Fruit fly (Drosophila melanogaster) whole organism, embryonic: ENCODE data around the gene CG6739.

Source experiments
- Asciz ChIP-seq: fragments of 200-800 bp; sonication (Bioruptor generic); optimal IDR thresholded peaks from 2 replicates; lab custom pipeline; 2017; ENCODE audit warnings: missing biosample characterization, mild to moderate bottlenecking, missing genetic modification characterization, missing genetic modification reagents
- BEAF-32 ChIP-seq: fragments of 200-800 bp; sonication (Bioruptor generic); optimal IDR thresholded peaks from 3 replicates; lab custom pipeline; 2017; ENCODE audit warnings: missing biosample characterization, missing genetic modification characterization, mild to moderate bottlenecking, moderate library complexity, missing genetic modification reagents
- Bgb ChIP-seq: fragments of 200-800 bp; sonication (Bioruptor generic); IDR thresholded peaks from 2 replicates; pipeline ENCODE4 v1.3.6; 2022; ENCODE audit warnings: missing biosample characterization, missing genetic modification characterization; ENCODE audit not compliant: partially characterized antibody
- CG10979 ChIP-seq: fragments of 200-800 bp; sonication (Bioruptor generic); optimal IDR thresholded peaks from 2 replicates; lab custom pipeline; 2018; ENCODE audit warnings: missing biosample characterization, mild to moderate bottlenecking, missing genetic modification characterization, moderate library complexity
- CG12391 ChIP-seq: fragments of 200-800 bp; sonication (Bioruptor generic); optimal IDR thresholded peaks from 3 replicates; lab custom pipeline; 2018; ENCODE audit warnings: missing biosample characterization, mild to moderate bottlenecking, missing genetic modification characterization, moderate library complexity
- CG13123 ChIP-seq: fragments of 200-800 bp; sonication (Bioruptor generic); optimal IDR thresholded peaks from 2 replicates; lab custom pipeline; 2016; ENCODE audit warnings: missing biosample characterization, missing genetic modification characterization
- CG13296 ChIP-seq: fragments of 200-800 bp; sonication (Bioruptor generic); optimal IDR thresholded peaks from 3 replicates; lab custom pipeline; 2018; ENCODE audit warnings: missing biosample characterization, mild to moderate bottlenecking, missing genetic modification characterization
- CG1529 ChIP-seq: fragments of 200-800 bp; sonication (Bioruptor generic); optimal IDR thresholded peaks from 3 replicates; lab custom pipeline; 2018; ENCODE audit warnings: missing biosample characterization, missing genetic modification characterization
- CG15601 ChIP-seq: fragments of 200-800 bp; sonication (Bioruptor generic); optimal IDR thresholded peaks from 3 replicates; lab custom pipeline; 2019; ENCODE audit warnings: missing biosample characterization, mild to moderate bottlenecking, missing genetic modification characterization, moderate library complexity
- CG2678 ChIP-seq: fragments of 200-800 bp; sonication (Bioruptor generic); optimal IDR thresholded peaks from 3 replicates; lab custom pipeline; 2019; ENCODE audit warnings: missing biosample characterization, mild to moderate bottlenecking, missing genetic modification characterization, moderate library complexity
- CG30020 ChIP-seq: fragments of 200-800 bp; optimal IDR thresholded peaks from 2 replicates; lab custom pipeline; 2019; ENCODE audit warnings: missing biosample characterization, mild to moderate bottlenecking, missing genetic modification characterization, moderate library complexity
- CG3163 ChIP-seq: fragments of 200-800 bp; sonication (Bioruptor generic); optimal IDR thresholded peaks from 3 replicates; lab custom pipeline; 2016; ENCODE audit warnings: missing biosample characterization, missing genetic modification characterization
- CG34224 ChIP-seq: fragments of 200-800 bp; sonication (Bioruptor generic); IDR thresholded peaks from 3 replicates; pipeline ENCODE4 v1.3.6; 2022; ENCODE audit warnings: missing biosample characterization, missing genetic modification characterization; ENCODE audit not compliant: partially characterized antibody
- CG4328 ChIP-seq: fragments of 200-800 bp; sonication (Bioruptor generic); optimal IDR thresholded peaks from 3 replicates; lab custom pipeline; 2017; ENCODE audit warnings: missing biosample characterization, missing genetic modification reagents, missing genetic modification characterization
- CG6683 ChIP-seq: fragments of 200-800 bp; sonication (Bioruptor generic); optimal IDR thresholded peaks from 2 replicates; lab custom pipeline; 2017; ENCODE audit warnings: missing biosample characterization, mild to moderate bottlenecking, missing genetic modification characterization, missing genetic modification reagents
- CG7271 ChIP-seq: fragments of 200-800 bp; sonication (Bioruptor generic); optimal IDR thresholded peaks from 2 replicates; lab custom pipeline; 2018; ENCODE audit warnings: missing biosample characterization, mild to moderate bottlenecking, missing genetic modification characterization, moderate library complexity
- CG7357 ChIP-seq: fragments of 200-800 bp; sonication (Bioruptor generic); IDR thresholded peaks from 3 replicates; pipeline ENCODE4 v1.3.6; 2022; ENCODE audit warnings: missing biosample characterization, missing genetic modification characterization
- CTCF ChIP-seq: fragments of 200-800 bp; sonication (Bioruptor generic); optimal IDR thresholded peaks from 2 replicates; lab custom pipeline; 2017; ENCODE audit warnings: missing biosample characterization, mild to moderate bottlenecking, missing genetic modification characterization, moderate library complexity
- Dek ChIP-seq: fragments of 200-800 bp; sonication (Bioruptor generic); optimal IDR thresholded peaks from 3 replicates; lab custom pipeline; 2019; ENCODE audit warnings: missing biosample characterization, mild to moderate bottlenecking, missing genetic modification characterization, moderate library complexity
- Eip74EF ChIP-seq, 2 experiments: fragments of 200-800 bp in 1 of 2; fragments of >200 bp in 1 of 2; sonication (Bioruptor generic) in 1 of 2; optimal IDR thresholded peaks; 2 replicates each; lab custom pipeline; 2017 to 2019; ENCODE audit warnings: missing biosample characterization in 2 of 2, missing genetic modification characterization in 2 of 2, mild to moderate bottlenecking in 1 of 2, moderate library complexity in 1 of 2
- Fer1 ChIP-seq: fragments of 200-800 bp; sonication (Bioruptor generic); optimal IDR thresholded peaks from 2 replicates; lab custom pipeline; 2017; ENCODE audit warnings: missing biosample characterization, mild to moderate bottlenecking, missing genetic modification characterization
- HLHmδ ChIP-seq: fragments of 200-800 bp; sonication (Bioruptor generic); optimal IDR thresholded peaks from 2 replicates; lab custom pipeline; 2018; ENCODE audit warnings: missing biosample characterization, mild to moderate bottlenecking, missing genetic modification characterization, moderate library complexity
- HmgD ChIP-seq: fragments of 200-800 bp; sonication (Bioruptor generic); optimal IDR thresholded peaks from 3 replicates; lab custom pipeline; 2016; ENCODE audit warnings: missing biosample characterization, missing genetic modification characterization
- Hr78 ChIP-seq, 2 experiments: fragments of 200-800 bp in 1 of 2; fragments of >200 bp in 1 of 2; sonication (Bioruptor generic) in 1 of 2; optimal IDR thresholded peaks; 2 replicates each; lab custom pipeline; 2017 to 2019; ENCODE audit warnings: missing biosample characterization in 2 of 2, missing genetic modification characterization in 2 of 2, mild to moderate bottlenecking in 1 of 2, moderate library complexity in 1 of 2
- Hsf ChIP-seq: fragments of 200-800 bp; sonication (Bioruptor generic); optimal IDR thresholded peaks from 3 replicates; lab custom pipeline; 2016; ENCODE audit warnings: missing biosample characterization, missing genetic modification characterization
- Mad ChIP-seq: fragments of 200-800 bp; sonication (Bioruptor generic); optimal IDR thresholded peaks from 2 replicates; lab custom pipeline; 2016; ENCODE audit warnings: missing biosample characterization, missing genetic modification characterization
- Myb ChIP-seq: fragments of 200-800 bp; sonication (Bioruptor generic); optimal IDR thresholded peaks from 2 replicates; lab custom pipeline; 2016; ENCODE audit warnings: missing biosample characterization, missing genetic modification characterization
- Optix ChIP-seq: fragments of 200-800 bp; sonication (Bioruptor generic); IDR thresholded peaks from 3 replicates; pipeline ENCODE4 v1.3.6; 2022; ENCODE audit warnings: missing biosample characterization, missing genetic modification characterization
- Sin3A ChIP-seq: fragments of >200 bp; optimal IDR thresholded peaks from 2 replicates; lab custom pipeline; 2018
- Trl ChIP-seq, 3 experiments: fragments of >200 bp in 2 of 3; fragments of 200-800 bp in 1 of 3; sonication (Bioruptor generic) in 1 of 3; optimal IDR thresholded peaks; 2 replicates in 1 of 3; 3 replicates in 2 of 3; lab custom pipeline; 2016 to 2017; ENCODE audit warnings: missing biosample characterization in 1 of 3, missing genetic modification characterization in 1 of 3
- abd-A ChIP-seq: fragments of 200-800 bp; sonication (Bioruptor generic); optimal IDR thresholded peaks from 3 replicates; lab custom pipeline; 2019; ENCODE audit warnings: missing biosample characterization, mild to moderate bottlenecking, missing genetic modification characterization, moderate library complexity
- bcd ChIP-seq: fragments of 200-800 bp; sonication (Bioruptor generic); optimal IDR thresholded peaks from 2 replicates; lab custom pipeline; 2017; ENCODE audit warnings: missing biosample characterization, mild to moderate bottlenecking, missing genetic modification characterization
- br ChIP-seq: fragments of >200 bp; optimal IDR thresholded peaks from 2 replicates; lab custom pipeline; 2017
- dmrt11E ChIP-seq: fragments of 200-800 bp; sonication (Bioruptor generic); optimal IDR thresholded peaks from 3 replicates; lab custom pipeline; 2018; ENCODE audit warnings: missing biosample characterization, mild to moderate bottlenecking, missing genetic modification characterization, moderate library complexity
- fd64A ChIP-seq: fragments of 200-800 bp; sonication (Bioruptor generic); optimal IDR thresholded peaks from 3 replicates; lab custom pipeline; 2018; ENCODE audit warnings: missing biosample characterization, mild to moderate bottlenecking, missing genetic modification characterization
- fu2 ChIP-seq: fragments of 200-800 bp; sonication (Bioruptor generic); optimal IDR thresholded peaks from 2 replicates; lab custom pipeline; 2016; ENCODE audit warnings: missing biosample characterization, missing genetic modification characterization
- gem ChIP-seq: fragments of 200-800 bp; sonication (Bioruptor generic); optimal IDR thresholded peaks from 2 replicates; lab custom pipeline; 2019; ENCODE audit warnings: missing biosample characterization, mild to moderate bottlenecking, missing genetic modification characterization, moderate library complexity
- gfzf ChIP-seq: fragments of 200-800 bp; sonication (Bioruptor generic); optimal IDR thresholded peaks from 2 replicates; lab custom pipeline; 2016; ENCODE audit warnings: missing biosample characterization, mild to moderate bottlenecking, missing genetic modification characterization, moderate library complexity
- gsb ChIP-seq: fragments of 200-800 bp; sonication (Bioruptor generic); IDR thresholded peaks from 2 replicates; pipeline ENCODE4 v1.3.6; 2022; ENCODE audit warnings: missing biosample characterization, missing genetic modification characterization
- gsb-n ChIP-seq: fragments of 200-800 bp; sonication (Bioruptor generic); optimal IDR thresholded peaks from 3 replicates; lab custom pipeline; 2018; ENCODE audit warnings: missing biosample characterization, mild to moderate bottlenecking, missing genetic modification characterization
- jigr1 ChIP-seq: fragments of 200-800 bp; sonication (Bioruptor generic); IDR thresholded peaks from 3 replicates; pipeline ENCODE4 v1.3.6; 2022; ENCODE audit warnings: missing biosample characterization, missing genetic modification characterization
- otp ChIP-seq: fragments of 200-800 bp; sonication (Bioruptor generic); IDR thresholded peaks from 3 replicates; pipeline ENCODE4, ENCODE4 v1.3.6; 2022; ENCODE audit warnings: missing biosample characterization, missing genetic modification characterization
- ro ChIP-seq: fragments of 200-800 bp; sonication (Bioruptor generic); IDR thresholded peaks from 2 replicates; pipeline ENCODE4 v1.3.6; 2022; ENCODE audit warnings: missing biosample characterization, missing genetic modification characterization
- stc ChIP-seq: fragments of 200-800 bp; sonication (Bioruptor generic); IDR thresholded peaks from 2 replicates; pipeline ENCODE4 v1.3.6; 2022; ENCODE audit warnings: missing biosample characterization, missing genetic modification characterization
- tin ChIP-seq: fragments of 200-800 bp; sonication (Bioruptor generic); optimal IDR thresholded peaks from 3 replicates; lab custom pipeline; 2016; ENCODE audit warnings: missing biosample characterization, missing genetic modification characterization
- ttk ChIP-seq: fragments of 200-800 bp; sonication (Bioruptor generic); IDR thresholded peaks from 2 replicates; pipeline ENCODE4 v2.1.2; 2022; ENCODE audit warnings: missing biosample characterization, missing genetic modification characterization
- unpg ChIP-seq: fragments of 200-800 bp; sonication (Bioruptor generic); optimal IDR thresholded peaks from 3 replicates; lab custom pipeline; 2018; ENCODE audit warnings: missing biosample characterization, mild to moderate bottlenecking, missing genetic modification characterization, moderate library complexity
- zfh2 ChIP-seq: fragments of 200-800 bp; sonication (Bioruptor generic); optimal IDR thresholded peaks from 2 replicates; lab custom pipeline; 2016; ENCODE audit warnings: missing biosample characterization, missing genetic modification characterization

The CG6739 gene

dm6 chr2L:7628382-7628965 is 20.3 kb downstream of the CG6739 start (continued):
- TF ChIP-seq Myb (GFP tag; lab: Kevin White, UChicago) (no peak), CG34224 (no peak), gsb (GFP tag; lab: Robert Waterston, UW) (no peak), CG7271 (tag; lab: Kevin White, UChicago) (no peak), dmrt11E (tag; lab: Kevin White, UChicago) (peak; percentile 34), Optix (GFP tag; lab: Robert Waterston, UW) (no peak), BEAF-32 (GFP tag; lab: Kevin White, UChicago) (no peak), Eip74EF (GFP tag; optimal IDR thresholded peaks at IDR 0.05; lab: Kevin White, UChicago) (no peak), CG3163 (no peak), ttk (no peak), gfzf (GFP tag; lab: Kevin White, UChicago) (no peak), fd64A (peak; percentile 10), Hr78 (GFP tag; optimal IDR thresholded peaks at IDR 0.05; lab: Kevin White, UChicago) (peak in 1 of 2 experiments; percentile 62), Sin3A (lab: Kevin White, UChicago) (no peak), HLHmδ (GFP tag; lab: Kevin White, UChicago) (no peak), tin (GFP tag; lab: Kevin White, UChicago) (no peak), gsb-n (tag; lab: Kevin White, UChicago) (peak; percentile 21), unpg (GFP tag; lab: Kevin White, UChicago) (peak; percentile 23), br (lab: Kevin White, UChicago) (no peak), Trl (optimal IDR thresholded peaks at IDR 0.05; lab: Kevin White, UChicago) (no peak), Trl (GFP tag; optimal IDR thresholded peaks at IDR 0.05; lab: Kevin White, UChicago) (peak; percentile 24), zfh2 (GFP tag; lab: Kevin White, UChicago) (no peak), ro (GFP tag; lab: Robert Waterston, UW) (no peak), jigr1 (GFP tag; lab: Robert Waterston, UW) (no peak), Fer1 (GFP tag; lab: Kevin White, UChicago) (peak; percentile 28), CG13296 (GFP tag; lab: Kevin White, UChicago) (peak; percentile 19), CG30020 (no peak), CG6683 (GFP tag; lab: Kevin White, UChicago) (peak; percentile 20), CG2678 (tag; lab: Kevin White, UChicago) (peak; percentile 50), fu2 (no peak), CG7357 (GFP tag; lab: Robert Waterston, UW) (no peak), Hsf (GFP tag; lab: Kevin White, UChicago) (no peak), HmgD (GFP tag; lab: Kevin White, UChicago) (no peak), Bgb (no peak), CG10979 (tag; lab: Kevin White, UChicago) (no peak), CG4328 (GFP tag; lab: Kevin White, UChicago) (no peak), Asciz (GFP tag; lab: Kevin White, UChicago) (peak; percentile 38), bcd (GFP tag; lab: Kevin White, UChicago) (no peak), Dek (tag; lab: Kevin White, UChicago) (no peak), CG15601 (tag; lab: Kevin White, UChicago) (peak; percentile 24), gem (tag; lab: Kevin White, UChicago) (peak; percentile 17), Mad (GFP tag; lab: Kevin White, UChicago) (no peak), CG13123 (GFP tag; lab: Kevin White, UChicago) (no peak), abd-A (tag; lab: Kevin White, UChicago) (no peak), CTCF (GFP tag; lab: Kevin White, UChicago) (no peak), stc (GFP tag; lab: Robert Waterston, UW) (no peak), otp (GFP tag; lab: Robert Waterston, UW) (peak; percentile 38; the same call in 1 of the 3 replicates), CG1529 (GFP tag; lab: Kevin White, UChicago) (peak; percentile 2), CG12391 (tag; lab: Kevin White, UChicago) (no peak)
